Worm (Caenorhabditis elegans) whole organism, L3 larva: ENCODE results near the gene R10E8.3.
A peak's percentile ranks its signal among the peaks of the same experiment; 100 is the strongest.

Experiments used
- R02D3.7 ChIP-seq: fragments of 150-350 bp; optimal IDR thresholded peaks from 2 replicates; lab custom pipeline; 2014; ENCODE audit warnings: missing biosample characterization, missing genetic modification characterization
- aly-2 ChIP-seq: fragments of 150-350 bp; optimal IDR thresholded peaks from 2 replicates; lab custom pipeline; 2014; ENCODE audit warnings: missing biosample characterization, missing genetic modification characterization
- ceh-16 ChIP-seq: sonication (generic microtip); optimal IDR thresholded peaks from 2 replicates; lab custom pipeline; 2017; ENCODE audit warnings: missing biosample characterization, missing genetic modification characterization
- ceh-28 ChIP-seq: fragments of 150-350 bp; optimal IDR thresholded peaks from 2 replicates; lab custom pipeline; 2014; ENCODE audit warnings: missing biosample characterization, missing genetic modification reagents, missing genetic modification characterization
- ceh-9 ChIP-seq: sonication (generic microtip); optimal IDR thresholded peaks from 2 replicates; lab custom pipeline; 2018; ENCODE audit warnings: missing biosample characterization, missing genetic modification characterization
- daf-12 ChIP-seq: fragments of 150-350 bp; optimal IDR thresholded peaks from 2 replicates; lab custom pipeline; 2014; ENCODE audit warnings: missing biosample characterization, missing genetic modification reagents, missing genetic modification characterization
- egl-27 ChIP-seq: sonication (generic microtip); optimal IDR thresholded peaks from 4 replicates; lab custom pipeline; 2017; ENCODE audit warnings: missing biosample characterization, missing genetic modification reagents, missing genetic modification characterization
- egl-5 ChIP-seq: fragments of 150-350 bp; optimal IDR thresholded peaks from 2 replicates; lab custom pipeline; 2017; ENCODE audit warnings: missing biosample characterization, missing genetic modification reagents, missing genetic modification characterization, inconsistent platforms
- elt-2 ChIP-seq: sonication (generic microtip); optimal IDR thresholded peaks from 2 replicates; lab custom pipeline; 2016; ENCODE audit warnings: missing genetic modification reagents, mild to moderate bottlenecking, missing genetic modification characterization, missing compliant biosample characterization
- elt-3 ChIP-seq, 3 experiments: fragments of 150-350 bp in 1 of 3; sonication (generic microtip) in 2 of 3; optimal IDR thresholded peaks; 2 replicates in 2 of 3; 4 replicates in 1 of 3; lab custom pipeline; 2014 to 2017; ENCODE audit warnings: missing biosample characterization in 3 of 3, missing genetic modification characterization in 3 of 3
- eor-1 ChIP-seq, 2 experiments: fragments of 150-350 bp; optimal IDR thresholded peaks; 2 replicates each; lab custom pipeline; 2014 to 2018; ENCODE audit warnings: missing biosample characterization in 2 of 2, missing genetic modification characterization in 2 of 2
- fkh-10 ChIP-seq: sonication (generic microtip); optimal IDR thresholded peaks from 2 replicates; lab custom pipeline; 2017; ENCODE audit warnings: missing biosample characterization, missing genetic modification reagents, missing genetic modification characterization
- hmg-11 ChIP-seq: sonication (generic microtip); optimal IDR thresholded peaks from 2 replicates; lab custom pipeline; 2016; ENCODE audit warnings: missing genetic modification characterization, missing compliant biosample characterization
- jun-1 ChIP-seq: fragments of 150-350 bp; optimal IDR thresholded peaks from 2 replicates; lab custom pipeline; 2014; ENCODE audit warnings: missing biosample characterization, missing genetic modification reagents, missing genetic modification characterization
- lin-15B ChIP-seq: fragments of 150-350 bp; optimal IDR thresholded peaks from 2 replicates; lab custom pipeline; 2014; ENCODE audit warnings: missing biosample characterization, missing genetic modification characterization
- lin-39 ChIP-seq: fragments of 150-350 bp; optimal IDR thresholded peaks from 2 replicates; lab custom pipeline; 2018; ENCODE audit warnings: missing biosample characterization, missing genetic modification reagents, missing genetic modification characterization
- lsy-12 ChIP-seq: sonication (generic microtip); optimal IDR thresholded peaks from 2 replicates; lab custom pipeline; 2016; ENCODE audit warnings: mild to moderate bottlenecking, missing genetic modification characterization, missing compliant biosample characterization
- mdl-1 ChIP-seq: fragments of 150-350 bp; optimal IDR thresholded peaks from 2 replicates; lab custom pipeline; 2014; ENCODE audit warnings: missing biosample characterization, missing genetic modification characterization
- mml-1 ChIP-seq: fragments of 150-350 bp; sonication (generic microtip); optimal IDR thresholded peaks from 3 replicates; lab custom pipeline; 2014; ENCODE audit warnings: missing biosample characterization, missing genetic modification characterization
- nfya-1 ChIP-seq: sonication (generic microtip); optimal IDR thresholded peaks from 2 replicates; lab custom pipeline; 2017; ENCODE audit warnings: missing genetic modification characterization, mild to moderate bottlenecking, missing compliant biosample characterization, antibody characterized with exemption, moderate library complexity; ENCODE audit not compliant: insufficient read depth
- nhr-11 ChIP-seq: fragments of 150-350 bp; optimal IDR thresholded peaks from 2 replicates; lab custom pipeline; 2014; ENCODE audit warnings: missing biosample characterization, missing genetic modification characterization
- nhr-12 ChIP-seq: fragments of 150-350 bp; optimal IDR thresholded peaks from 2 replicates; lab custom pipeline; 2014; ENCODE audit warnings: missing biosample characterization, missing genetic modification characterization
- nhr-23 ChIP-seq: fragments of 150-350 bp; optimal IDR thresholded peaks from 2 replicates; lab custom pipeline; 2014; ENCODE audit warnings: missing biosample characterization, missing genetic modification reagents, missing genetic modification characterization
- nhr-237 ChIP-seq: fragments of 150-350 bp; optimal IDR thresholded peaks from 2 replicates; lab custom pipeline; 2014; ENCODE audit warnings: missing biosample characterization, missing genetic modification characterization
- nhr-28 ChIP-seq: fragments of 150-350 bp; optimal IDR thresholded peaks from 2 replicates; lab custom pipeline; 2014; ENCODE audit warnings: missing biosample characterization, missing genetic modification characterization
- nhr-43 ChIP-seq: sonication (generic microtip); optimal IDR thresholded peaks from 2 replicates; lab custom pipeline; 2016; ENCODE audit warnings: mild to moderate bottlenecking, missing genetic modification characterization, missing compliant biosample characterization; ENCODE audit not compliant: poor library complexity, severe bottlenecking
- nhr-76 ChIP-seq: fragments of 150-350 bp; sonication (generic microtip); optimal IDR thresholded peaks from 5 replicates; lab custom pipeline; 2014; ENCODE audit warnings: missing biosample characterization, missing genetic modification characterization
- nhr-77 ChIP-seq: fragments of 150-350 bp; optimal IDR thresholded peaks from 2 replicates; lab custom pipeline; 2014; ENCODE audit warnings: missing biosample characterization, missing genetic modification characterization
- pha-4 ChIP-seq: fragments of 150-350 bp; optimal IDR thresholded peaks from 2 replicates; lab custom pipeline; 2014; ENCODE audit warnings: missing biosample characterization, missing genetic modification reagents, missing genetic modification characterization
- pqm-1 ChIP-seq: fragments of 150-350 bp; optimal IDR thresholded peaks from 2 replicates; lab custom pipeline; 2017; ENCODE audit warnings: missing biosample characterization, missing genetic modification characterization, inconsistent platforms
- sea-2 ChIP-seq: fragments of 150-350 bp; sonication (generic microtip); optimal IDR thresholded peaks from 4 replicates; lab custom pipeline; 2014; ENCODE audit warnings: missing biosample characterization, missing genetic modification reagents, missing genetic modification characterization
- skn-1 ChIP-seq: fragments of 150-350 bp; optimal IDR thresholded peaks from 2 replicates; lab custom pipeline; 2014; ENCODE audit warnings: missing biosample characterization, missing genetic modification characterization
- unc-62 ChIP-seq: fragments of 150-350 bp; sonication (generic microtip); optimal IDR thresholded peaks from 4 replicates; lab custom pipeline; 2014; ENCODE audit warnings: missing biosample characterization, missing genetic modification reagents, missing genetic modification characterization
- zag-1 ChIP-seq: fragments of 150-350 bp; optimal IDR thresholded peaks from 2 replicates; lab custom pipeline; 2014; ENCODE audit warnings: missing biosample characterization, missing genetic modification characterization
- ztf-11 ChIP-seq: fragments of 150-350 bp; optimal IDR thresholded peaks from 2 replicates; lab custom pipeline; 2014; ENCODE audit warnings: missing biosample characterization, missing genetic modification characterization

R10E8.3 gene

DNA sequence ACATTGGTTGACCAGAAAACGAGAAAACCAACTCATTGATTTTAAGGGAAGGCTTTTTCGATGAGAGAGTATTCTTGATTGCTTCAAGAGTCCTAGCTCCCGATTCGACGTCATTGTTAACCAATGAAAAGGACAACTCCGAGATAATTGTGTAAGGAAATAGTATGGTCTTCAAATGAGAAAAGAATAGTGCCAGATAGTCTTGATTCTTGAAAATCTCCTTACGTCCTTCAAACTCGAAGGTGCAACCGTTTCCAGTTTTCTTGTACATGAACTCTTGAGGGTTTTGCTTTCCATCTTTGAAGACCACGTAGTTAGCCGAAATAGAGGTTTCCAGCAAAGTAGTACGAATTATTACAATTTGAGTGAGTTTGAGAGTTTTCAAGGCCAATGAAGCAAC, 6.7 kb upstream of the R10E8.3 start:
- no peak for TF ChIP-seq nhr-76 (tag; lab: Kevin White, UChicago)
- no peak for TF ChIP-seq nhr-77 (tag; lab: Kevin White, UChicago)
- TF ChIP-seq lsy-12 (tag; lab: Kevin White, UChicago), result no peak
- no peak for TF ChIP-seq elt-2
- TF ChIP-seq unc-62 (GFP tag; lab: Kevin White, UChicago), result no peak
- no peak for TF ChIP-seq pqm-1 (tag; lab: Kevin White, UChicago)
- TF ChIP-seq nhr-28 (tag; lab: Kevin White, UChicago), result no peak
- no peak for TF ChIP-seq nhr-237 (tag; lab: Kevin White, UChicago)
- no peak for TF ChIP-seq sea-2 (GFP tag; lab: Kevin White, UChicago)
- TF ChIP-seq lin-39, result no peak
- no peak for TF ChIP-seq eor-1 (tag; optimal IDR thresholded peaks at IDR 0.05; lab: Kevin White, UChicago)
- TF ChIP-seq skn-1 (tag; lab: Kevin White, UChicago), result no peak
- no peak for TF ChIP-seq lin-15B (tag; lab: Kevin White, UChicago)
- TF ChIP-seq aly-2, result no peak
- no peak for TF ChIP-seq jun-1 (tag; lab: Kevin White, UChicago)
- no peak for TF ChIP-seq egl-5
- TF ChIP-seq daf-12 (tag; lab: Kevin White, UChicago), result no peak
- TF ChIP-seq ztf-11, result no peak
- TF ChIP-seq ceh-16 (tag; lab: Kevin White, UChicago), result no peak
- no peak for TF ChIP-seq elt-3 (tag; optimal IDR thresholded peaks at IDR 0.05; lab: Kevin White, UChicago)

ce11 chrV:18241328-18241727, 4.8 kb upstream of the R10E8.3 start, which contains the start of gene R10E8.8:
Gene R10E8.8, minus strand, starts transcription at chrV:18241670.
- TF ChIP-seq pha-4 (tag; lab: Kevin White, UChicago) (peak; percentile 17), nfya-1 (tag; lab: Kevin White, UChicago) (peak; percentile 17), elt-2 (peak; percentile 87), pqm-1 (tag; lab: Kevin White, UChicago) (peak; percentile 72), mml-1 (tag; lab: Kevin White, UChicago) (no peak)

DNA sequence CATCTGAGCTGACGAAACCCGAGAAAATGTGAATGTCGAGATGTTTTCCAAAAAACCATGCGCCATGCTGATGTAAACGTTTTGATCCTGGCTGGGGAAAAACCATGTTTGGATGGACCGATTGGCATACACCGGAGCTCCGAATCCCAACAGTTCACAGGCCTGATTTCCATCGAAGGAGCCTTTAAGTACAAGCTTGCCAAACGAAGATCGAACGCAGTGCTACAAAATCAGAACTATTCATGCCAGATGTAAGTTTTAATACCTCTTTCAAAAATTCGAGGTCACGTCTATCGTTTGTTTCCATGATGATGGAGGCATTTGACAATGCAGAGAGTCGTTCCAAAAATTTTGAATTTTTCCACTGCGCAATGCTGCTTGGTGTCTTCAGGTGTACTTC, 756 bp downstream of the R10E8.3 start:
- TF ChIP-seq nhr-11 (tag; lab: Kevin White, UChicago), result no peak
- TF ChIP-seq hmg-11 (tag; lab: Kevin White, UChicago), result no peak
- TF ChIP-seq ceh-28 (tag; lab: Kevin White, UChicago), result no peak
- no peak for TF ChIP-seq nhr-23 (tag; lab: Kevin White, UChicago)
- TF ChIP-seq jun-1 (tag; lab: Kevin White, UChicago), result no peak
- no peak for TF ChIP-seq nhr-43 (tag; lab: Kevin White, UChicago)
- TF ChIP-seq aly-2, result no peak
- TF ChIP-seq zag-1 (tag; lab: Kevin White, UChicago), result no peak
- no peak for TF ChIP-seq ceh-9
- no peak for TF ChIP-seq pqm-1 (tag; lab: Kevin White, UChicago)
- no peak for TF ChIP-seq egl-5
- TF ChIP-seq nhr-237 (tag; lab: Kevin White, UChicago), result no peak
- no peak for TF ChIP-seq R02D3.7 (tag; lab: Kevin White, UChicago)
- no peak for TF ChIP-seq egl-27 (tag; lab: Kevin White, UChicago)

DNA sequence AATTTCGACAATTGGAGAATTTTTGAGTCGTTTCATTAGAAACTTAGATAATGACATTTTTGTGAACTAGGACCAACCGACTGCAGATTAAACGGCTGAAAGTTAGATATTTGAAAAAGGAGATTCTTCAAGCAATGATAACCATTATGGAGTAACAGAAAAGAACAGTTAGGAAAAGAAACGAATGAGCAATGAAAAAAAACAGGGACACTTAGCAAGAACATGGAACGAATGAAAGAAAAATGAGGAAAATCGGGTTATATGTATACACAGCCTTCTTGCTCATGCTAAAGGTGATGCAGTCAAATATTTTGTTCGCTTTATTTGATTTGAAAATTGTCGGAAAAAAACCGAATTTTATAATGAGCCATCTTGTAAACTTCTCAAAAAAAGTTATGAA, 12.2 kb downstream of the R10E8.3 start, which contains the start of gene F16H6.10:
Gene F16H6.10, minus strand, starts transcription at position 101 of the 400 bp plus-strand sequence.
- TF ChIP-seq nhr-28 (tag; lab: Kevin White, UChicago) (no peak), daf-12 (tag; lab: Kevin White, UChicago) (no peak), hmg-11 (tag; lab: Kevin White, UChicago) (no peak), ztf-11 (no peak), fkh-10 (GFP tag; lab: Kevin White, UChicago) (no peak), unc-62 (GFP tag; lab: Kevin White, UChicago) (no peak), nhr-12 (tag; lab: Kevin White, UChicago) (no peak), lin-39 (no peak), zag-1 (tag; lab: Kevin White, UChicago) (no peak), jun-1 (tag; lab: Kevin White, UChicago) (no peak), ceh-28 (tag; lab: Kevin White, UChicago) (no peak), nfya-1 (tag; lab: Kevin White, UChicago) (no peak), pha-4 (tag; lab: Kevin White, UChicago) (no peak), ceh-9 (no peak), pqm-1 (tag; lab: Kevin White, UChicago) (no peak), nhr-11 (tag; lab: Kevin White, UChicago) (no peak), lsy-12 (tag; lab: Kevin White, UChicago) (no peak), mdl-1 (tag; lab: Kevin White, UChicago) (no peak)
